Worm (Caenorhabditis elegans): ENCODE measurements around the gene mltn-3.

mltn-3 gene

DNA sequence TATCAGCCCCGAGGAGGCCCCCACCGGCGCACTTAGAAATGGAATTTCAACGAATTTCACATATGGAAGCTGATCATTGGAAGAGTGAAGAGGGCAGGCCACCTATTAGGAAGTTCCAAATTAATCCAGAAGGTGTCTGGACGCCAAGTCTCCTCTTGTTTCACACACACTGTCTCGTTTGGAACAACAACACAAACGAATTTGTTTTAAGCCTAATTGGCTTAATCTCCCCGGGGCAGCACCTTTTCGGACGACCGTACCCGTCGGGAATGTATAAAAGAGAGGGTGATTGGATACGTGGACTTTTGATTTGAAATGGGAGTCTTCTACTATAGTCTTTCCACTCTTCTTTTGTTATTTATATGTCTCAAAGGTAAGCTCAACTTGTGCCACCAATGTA is at the start of gene mltn-3:
Gene mltn-3 (plus strand): TSS at position 301 of the 400 bp plus-strand sequence.
- TF ChIP-seq med-1 (GFP tag; optimal IDR thresholded peaks at IDR 0.05; ENCODE audit: insufficient read depth), result no peak

ce11 chrII:13872191-13872889 is 43.8 kb upstream of the mltn-3 start, which contains the start of the genes cup-14 and ndub-8:
Gene cup-14, minus strand, starts transcription at chrII:13872241.
Gene ndub-8, plus strand, starts transcription at chrII:13872869.
- TF ChIP-seq T22C8.4 (GFP tag; IDR thresholded peaks at IDR 0.05) (peak; percentile 56; the same call in 1 of the 2 replicates), tab-1 (GFP tag; IDR thresholded peaks at IDR 0.05) (no peak), cog-1 (tag; optimal IDR thresholded peaks at IDR 0.05) (no peak)

DNA sequence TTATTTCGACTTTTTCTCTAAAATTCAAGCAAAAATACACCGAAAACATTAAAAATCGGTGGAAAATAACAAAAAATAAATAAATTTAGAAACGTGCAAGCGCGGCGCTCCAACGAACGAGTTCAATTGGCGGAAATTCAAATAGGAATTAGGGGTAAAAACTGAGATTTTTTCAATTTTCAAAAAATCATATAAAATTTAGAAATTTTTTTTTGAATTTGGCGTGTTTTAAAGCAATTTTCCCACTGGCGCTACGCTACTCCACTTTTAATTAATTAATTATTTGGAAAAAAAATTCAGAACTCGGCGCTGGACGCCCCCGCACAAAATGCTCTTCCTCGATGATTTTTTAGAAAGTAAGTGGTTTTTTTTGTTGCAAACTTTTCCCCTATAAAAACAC is 40.4 kb upstream of the mltn-3 start, which contains the start of gene ing-3:
Gene ing-3 (plus strand): TSS at position 301 of the 400 bp plus-strand sequence.
- no peak for TF ChIP-seq cog-1 (tag; optimal IDR thresholded peaks at IDR 0.05)
- TF ChIP-seq T22C8.4 (GFP tag; IDR thresholded peaks at IDR 0.05), result no peak
- no peak for TF ChIP-seq ztf-23 (GFP tag; IDR thresholded peaks at IDR 0.05)
- TF ChIP-seq flt-1 (GFP tag; IDR thresholded peaks at IDR 0.05), result no peak
- no peak for TF ChIP-seq ztf-29 (GFP tag; IDR thresholded peaks at IDR 0.05)
- TF ChIP-seq med-1 (GFP tag; optimal IDR thresholded peaks at IDR 0.05; ENCODE audit: insufficient read depth), result no peak
- TF ChIP-seq klf-2 (GFP tag; conservative IDR thresholded peaks at IDR 0.05), result no peak
- TF ChIP-seq tab-1 (GFP tag; IDR thresholded peaks at IDR 0.05), result no peak

DNA sequence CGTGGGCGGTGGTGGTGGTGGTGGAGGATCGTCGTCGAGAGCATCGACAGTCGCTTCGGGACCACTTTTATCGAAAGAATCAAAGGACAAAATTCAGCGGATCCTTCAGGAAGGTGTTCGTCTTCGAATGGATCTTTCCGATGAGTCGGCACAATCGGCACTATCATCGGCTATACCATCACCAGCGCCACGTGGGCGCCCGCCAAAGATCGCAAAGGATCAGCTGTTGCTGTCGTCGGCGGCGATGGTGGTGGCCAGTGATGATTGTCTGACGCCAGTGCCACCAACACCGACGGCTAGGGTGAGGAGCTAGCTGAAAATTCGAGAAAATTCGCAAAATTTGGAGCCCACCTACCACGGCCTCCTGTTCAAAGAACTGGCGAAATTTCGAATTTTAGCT is 38.1 kb upstream of the mltn-3 start:
- TF ChIP-seq tab-1 (GFP tag; IDR thresholded peaks at IDR 0.05), result no peak
- no peak for TF ChIP-seq ztf-29 (GFP tag; IDR thresholded peaks at IDR 0.05)
- TF ChIP-seq ztf-23 (GFP tag; IDR thresholded peaks at IDR 0.05), result no peak
- TF ChIP-seq flt-1 (GFP tag; IDR thresholded peaks at IDR 0.05), result no peak
- TF ChIP-seq cog-1 (tag; optimal IDR thresholded peaks at IDR 0.05), result no peak
- TF ChIP-seq T22C8.4 (GFP tag; IDR thresholded peaks at IDR 0.05), result no peak
- no peak for TF ChIP-seq med-1 (GFP tag; optimal IDR thresholded peaks at IDR 0.05; ENCODE audit: insufficient read depth)
- TF ChIP-seq klf-2 (GFP tag; conservative IDR thresholded peaks at IDR 0.05), result no peak
- TF ChIP-seq ref-1 (GFP tag; conservative IDR thresholded peaks at IDR 0.05), result no peak

DNA sequence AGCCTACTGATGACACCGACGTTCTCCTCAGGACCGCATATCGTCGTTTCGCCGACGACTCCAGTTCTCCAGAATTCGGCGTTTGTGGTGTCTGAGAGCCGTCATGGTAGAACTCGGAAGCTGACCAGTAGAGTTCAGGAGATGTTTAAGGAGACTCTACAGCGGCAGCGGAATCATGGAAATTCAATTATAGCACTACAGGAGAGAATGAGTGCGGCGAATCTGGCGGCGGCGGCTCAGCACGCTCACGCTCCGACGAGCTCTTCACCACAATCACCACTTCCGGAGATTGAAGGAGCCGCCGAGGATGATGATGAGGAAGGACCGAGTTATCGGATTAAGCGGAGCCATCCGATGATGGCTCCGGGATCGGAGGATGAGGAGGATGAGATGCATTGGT is 36.6 kb upstream of the mltn-3 start:
- no peak for TF ChIP-seq T22C8.4 (GFP tag; IDR thresholded peaks at IDR 0.05)
- TF ChIP-seq ztf-23 (GFP tag; IDR thresholded peaks at IDR 0.05), result no peak
- TF ChIP-seq ztf-29 (GFP tag; IDR thresholded peaks at IDR 0.05), result no peak
- TF ChIP-seq cog-1 (tag; optimal IDR thresholded peaks at IDR 0.05), result no peak
- TF ChIP-seq ref-1 (GFP tag; conservative IDR thresholded peaks at IDR 0.05), result no peak
- TF ChIP-seq klf-2 (GFP tag; conservative IDR thresholded peaks at IDR 0.05), result no peak
- no peak for TF ChIP-seq tab-1 (GFP tag; IDR thresholded peaks at IDR 0.05)
- no peak for TF ChIP-seq med-1 (GFP tag; optimal IDR thresholded peaks at IDR 0.05; ENCODE audit: insufficient read depth)
- no peak for TF ChIP-seq flt-1 (GFP tag; IDR thresholded peaks at IDR 0.05)

- TF ChIP-seq T22C8.4 (GFP tag; IDR thresholded peaks at IDR 0.05) (no peak), cog-1 (tag; optimal IDR thresholded peaks at IDR 0.05) (no peak), ztf-29 (GFP tag; IDR thresholded peaks at IDR 0.05) (no peak), klf-2 (GFP tag; conservative IDR thresholded peaks at IDR 0.05) (no peak), ztf-23 (GFP tag; IDR thresholded peaks at IDR 0.05) (no peak), tab-1 (GFP tag; IDR thresholded peaks at IDR 0.05) (no peak), ref-1 (GFP tag; conservative IDR thresholded peaks at IDR 0.05) (no peak)
Measured at ce11 chrII:13882405-13882804, 33.7 kb upstream of the mltn-3 start, which contains the start of gene hda-10. Gene hda-10, plus strand, starts transcription at chrII:13882705.

DNA sequence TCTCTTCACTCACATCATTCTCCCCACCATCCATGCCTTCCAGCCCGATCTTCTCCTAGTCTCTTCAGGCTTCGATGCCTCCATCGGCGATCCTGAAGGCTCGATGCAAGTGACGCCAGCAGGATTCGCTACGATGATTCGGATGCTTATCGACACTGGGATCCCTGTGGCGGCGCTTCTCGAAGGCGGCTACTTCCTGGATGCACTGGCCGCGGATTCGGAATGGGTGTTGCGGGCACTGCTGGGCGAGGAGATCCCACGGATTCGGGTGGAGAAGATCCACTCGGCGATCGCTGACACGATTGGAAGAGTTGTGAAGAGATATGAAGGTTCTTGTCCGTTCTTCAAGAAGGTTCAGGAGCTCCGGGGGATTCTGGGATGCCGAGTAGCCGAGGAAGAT is 29.7 kb upstream of the mltn-3 start:
- TF ChIP-seq tab-1 (GFP tag; IDR thresholded peaks at IDR 0.05), result no peak
- TF ChIP-seq ref-1 (GFP tag; conservative IDR thresholded peaks at IDR 0.05), result no peak
- no peak for TF ChIP-seq klf-2 (GFP tag; conservative IDR thresholded peaks at IDR 0.05)
- TF ChIP-seq flt-1 (GFP tag; IDR thresholded peaks at IDR 0.05), result no peak
- TF ChIP-seq ztf-23 (GFP tag; IDR thresholded peaks at IDR 0.05), result no peak
- TF ChIP-seq T22C8.4 (GFP tag; IDR thresholded peaks at IDR 0.05), result no peak
- TF ChIP-seq med-1 (GFP tag; optimal IDR thresholded peaks at IDR 0.05; ENCODE audit: insufficient read depth), result no peak

ce11 chrII:13888278-13888677 is 27.9 kb upstream of the mltn-3 start, which contains the start of gene mcd-1:
Gene mcd-1, plus strand, starts transcription at chrII:13888544.
- TF ChIP-seq cog-1 (tag; optimal IDR thresholded peaks at IDR 0.05) (peak; percentile 28), flt-1 (GFP tag; IDR thresholded peaks at IDR 0.05) (no peak)

- TF ChIP-seq ztf-23 (GFP tag; IDR thresholded peaks at IDR 0.05), result no peak
- TF ChIP-seq tab-1 (GFP tag; IDR thresholded peaks at IDR 0.05), result no peak
- TF ChIP-seq ztf-29 (GFP tag; IDR thresholded peaks at IDR 0.05), result no peak
- TF ChIP-seq T22C8.4 (GFP tag; IDR thresholded peaks at IDR 0.05), result no peak
- TF ChIP-seq flt-1 (GFP tag; IDR thresholded peaks at IDR 0.05), result no peak
- TF ChIP-seq klf-2 (GFP tag; conservative IDR thresholded peaks at IDR 0.05), result no peak
Measured at ce11 chrII:13896279-13896774, 19.8 kb upstream of the mltn-3 start.

- TF ChIP-seq T22C8.4 (GFP tag; IDR thresholded peaks at IDR 0.05) (peak; percentile 50; the same call in 1 of the 2 replicates), ztf-29 (GFP tag; IDR thresholded peaks at IDR 0.05) (no peak), klf-2 (GFP tag; conservative IDR thresholded peaks at IDR 0.05) (no peak), cog-1 (tag; optimal IDR thresholded peaks at IDR 0.05) (no peak), flt-1 (GFP tag; IDR thresholded peaks at IDR 0.05) (no peak)
Measured at ce11 chrII:13899777-13900176, 16.4 kb upstream of the mltn-3 start.
